Fruit fly (Drosophila melanogaster) whole organism, embryonic: ENCODE data around the gene Muc26B.
A peak's percentile ranks its signal among the peaks of the same experiment; 100 is the strongest.

ENCODE experiments used
- Asciz ChIP-seq: fragments of 200-800 bp; sonication (Bioruptor generic); optimal IDR thresholded peaks from 2 replicates; lab custom pipeline; 2017; ENCODE audit warnings: missing biosample characterization, mild to moderate bottlenecking, missing genetic modification characterization, missing genetic modification reagents
- Atf3 ChIP-seq: fragments of 200-800 bp; sonication (Bioruptor generic); optimal IDR thresholded peaks from 3 replicates; lab custom pipeline; 2016; ENCODE audit warnings: missing biosample characterization, missing genetic modification characterization
- CG10565 ChIP-seq: fragments of 200-800 bp; sonication (Bioruptor generic); optimal IDR thresholded peaks from 3 replicates; lab custom pipeline; 2016; ENCODE audit warnings: missing biosample characterization, mild to moderate bottlenecking, missing genetic modification characterization
- CG10654 ChIP-seq: fragments of 200-800 bp; sonication (Bioruptor generic); optimal IDR thresholded peaks from 2 replicates; lab custom pipeline; 2016; ENCODE audit warnings: missing biosample characterization, missing genetic modification characterization
- CG11085 ChIP-seq: fragments of 200-800 bp; sonication (Bioruptor generic); IDR thresholded peaks from 2 replicates; pipeline ENCODE4 v1.3.6; 2022; ENCODE audit warnings: missing biosample characterization, missing genetic modification characterization
- CG11504 ChIP-seq: fragments of 200-800 bp; sonication (Bioruptor generic); optimal IDR thresholded peaks from 3 replicates; lab custom pipeline; 2019; ENCODE audit warnings: missing biosample characterization, mild to moderate bottlenecking, missing genetic modification characterization, moderate library complexity
- CG11723 ChIP-seq: fragments of 200-800 bp; sonication (Bioruptor generic); optimal IDR thresholded peaks from 2 replicates; lab custom pipeline; 2017; ENCODE audit warnings: missing biosample characterization, mild to moderate bottlenecking, missing genetic modification characterization
- CG12219 ChIP-seq: fragments of 200-800 bp; sonication (Bioruptor generic); optimal IDR thresholded peaks from 3 replicates; lab custom pipeline; 2018; ENCODE audit warnings: missing biosample characterization, mild to moderate bottlenecking, missing genetic modification characterization
- CG13624 ChIP-seq: fragments of 200-800 bp; sonication (Bioruptor generic); optimal IDR thresholded peaks from 2 replicates; lab custom pipeline; 2016; ENCODE audit warnings: missing biosample characterization, missing genetic modification characterization
- CG14014 ChIP-seq: fragments of 200-800 bp; sonication (Bioruptor generic); IDR thresholded peaks from 2 replicates; pipeline ENCODE4 v1.3.6; 2022; ENCODE audit warnings: missing biosample characterization, missing genetic modification characterization
- CG16813 ChIP-seq: fragments of 200-800 bp; sonication (Bioruptor generic); IDR thresholded peaks from 3 replicates; pipeline ENCODE4 v1.3.6; 2022; ENCODE audit warnings: missing biosample characterization, missing genetic modification characterization; ENCODE audit not compliant: partially characterized antibody
- CG6254 ChIP-seq: fragments of 200-800 bp; sonication (Bioruptor generic); optimal IDR thresholded peaks from 3 replicates; lab custom pipeline; 2017; ENCODE audit warnings: mild to moderate bottlenecking, missing biosample characterization, missing genetic modification reagents, missing genetic modification characterization
- CG6813 ChIP-seq: fragments of 200-800 bp; sonication (Bioruptor generic); optimal IDR thresholded peaks from 2 replicates; lab custom pipeline; 2017; ENCODE audit warnings: missing biosample characterization, missing genetic modification characterization, mild to moderate bottlenecking, moderate library complexity, missing genetic modification reagents
- CG8388 ChIP-seq: fragments of 200-800 bp; sonication (Bioruptor generic); optimal IDR thresholded peaks from 2 replicates; lab custom pipeline; 2019; ENCODE audit warnings: missing biosample characterization, mild to moderate bottlenecking, missing genetic modification characterization, moderate library complexity
- CG8924 ChIP-seq: fragments of 200-800 bp; optimal IDR thresholded peaks from 3 replicates; lab custom pipeline; 2019; ENCODE audit warnings: missing biosample characterization, mild to moderate bottlenecking, missing genetic modification characterization, moderate library complexity
- CG9817 ChIP-seq: fragments of 200-800 bp; sonication (Bioruptor generic); optimal IDR thresholded peaks from 2 replicates; lab custom pipeline; 2018; ENCODE audit warnings: missing biosample characterization, mild to moderate bottlenecking, missing genetic modification characterization, moderate library complexity
- CoRest ChIP-seq: fragments of 200-800 bp; sonication (Bioruptor generic); optimal IDR thresholded peaks from 3 replicates; lab custom pipeline; 2018; ENCODE audit warnings: missing biosample characterization, mild to moderate bottlenecking, missing genetic modification characterization, moderate library complexity
- Dbx ChIP-seq: fragments of 200-800 bp; sonication (Bioruptor generic); IDR thresholded peaks from 3 replicates; pipeline ENCODE4 v1.3.6; 2022; ENCODE audit warnings: missing biosample characterization, missing genetic modification characterization
- Dp ChIP-seq: fragments of 200-800 bp; sonication (Bioruptor generic); optimal IDR thresholded peaks from 2 replicates; lab custom pipeline; 2018; ENCODE audit warnings: missing biosample characterization, mild to moderate bottlenecking, missing genetic modification characterization, moderate library complexity
- Ets65A ChIP-seq: fragments of 200-800 bp; sonication (Bioruptor generic); peaks from one replicate; lab custom pipeline; 2016; ENCODE audit warnings: missing biosample characterization, missing genetic modification characterization
- H15 ChIP-seq: fragments of 200-800 bp; sonication (Bioruptor generic); IDR thresholded peaks from 3 replicates; pipeline ENCODE4 v1.3.6; 2022; ENCODE audit warnings: missing biosample characterization, missing genetic modification characterization
- H2.0 ChIP-seq: fragments of 200-800 bp; sonication (Bioruptor generic); IDR thresholded peaks from 2 replicates; pipeline ENCODE4 v1.3.6; 2022; ENCODE audit warnings: missing biosample characterization, missing genetic modification characterization
- HLH54F ChIP-seq: fragments of 200-800 bp; sonication (Bioruptor generic); optimal IDR thresholded peaks from 3 replicates; lab custom pipeline; 2016; ENCODE audit warnings: missing biosample characterization, missing genetic modification characterization
- Kr ChIP-seq: fragments of 200-800 bp; sonication (Bioruptor generic); optimal IDR thresholded peaks from 2 replicates; lab custom pipeline; 2017; ENCODE audit warnings: missing biosample characterization, mild to moderate bottlenecking, missing genetic modification characterization
- Med ChIP-seq: fragments of 200-800 bp; sonication (Bioruptor generic); peaks from one replicate; lab custom pipeline; 2016; ENCODE audit warnings: missing biosample characterization, missing genetic modification characterization, mild to moderate bottlenecking, inconsistent platforms, moderate library complexity
- NFAT ChIP-seq: fragments of 200-800 bp; sonication (Bioruptor generic); IDR thresholded peaks from 2 replicates; pipeline ENCODE4 v1.3.6; 2022; ENCODE audit warnings: missing biosample characterization, missing genetic modification characterization
- Pdp1 ChIP-seq, 2 experiments: fragments of 200-800 bp; sonication (Bioruptor generic); optimal IDR thresholded peaks; 3 replicates each; lab custom pipeline; 2016; ENCODE audit warnings: missing biosample characterization in 2 of 2, missing genetic modification characterization in 2 of 2, mild to moderate bottlenecking in 1 of 2, moderate library complexity in 1 of 2
- Rfx ChIP-seq: fragments of 200-800 bp; sonication (Bioruptor generic); IDR thresholded peaks from 2 replicates; pipeline ENCODE4 v1.3.6; 2022; ENCODE audit warnings: missing biosample characterization, missing genetic modification characterization
- abd-A ChIP-seq: fragments of 200-800 bp; sonication (Bioruptor generic); optimal IDR thresholded peaks from 3 replicates; lab custom pipeline; 2019; ENCODE audit warnings: missing biosample characterization, mild to moderate bottlenecking, missing genetic modification characterization, moderate library complexity
- chinmo ChIP-seq: fragments of 200-800 bp; sonication (Bioruptor generic); IDR thresholded peaks from 4 replicates; pipeline ENCODE4 v1.3.6; 2022; ENCODE audit warnings: missing biosample characterization, missing genetic modification characterization; ENCODE audit not compliant: partially characterized antibody
- da ChIP-seq: fragments of 200-800 bp; sonication (Bioruptor generic); optimal IDR thresholded peaks from 2 replicates; lab custom pipeline; 2016; ENCODE audit warnings: missing biosample characterization, missing genetic modification characterization
- dan ChIP-seq: fragments of 200-800 bp; sonication (Bioruptor generic); IDR thresholded peaks from 2 replicates; pipeline ENCODE4 v1.3.6; 2022; ENCODE audit warnings: missing biosample characterization, missing genetic modification characterization
- dmrt99B ChIP-seq: fragments of 200-800 bp; sonication (Bioruptor generic); optimal IDR thresholded peaks from 2 replicates; lab custom pipeline; 2018; ENCODE audit warnings: missing biosample characterization, mild to moderate bottlenecking, missing genetic modification characterization, moderate library complexity
- fd102C ChIP-seq: fragments of 200-800 bp; sonication (Bioruptor generic); optimal IDR thresholded peaks from 2 replicates; lab custom pipeline; 2018; ENCODE audit warnings: missing biosample characterization, mild to moderate bottlenecking, missing genetic modification characterization, moderate library complexity
- grau ChIP-seq: fragments of 200-800 bp; optimal IDR thresholded peaks from 3 replicates; lab custom pipeline; 2019; ENCODE audit warnings: missing biosample characterization, mild to moderate bottlenecking, missing genetic modification characterization, moderate library complexity
- nom ChIP-seq: fragments of 200-800 bp; sonication (Bioruptor generic); optimal IDR thresholded peaks from 2 replicates; lab custom pipeline; 2017; ENCODE audit warnings: missing biosample characterization, missing genetic modification characterization, mild to moderate bottlenecking, moderate library complexity, missing genetic modification reagents
- rib ChIP-seq: fragments of 200-800 bp; sonication (Bioruptor generic); IDR thresholded peaks from 2 replicates; pipeline ENCODE4 v1.3.6; 2022; ENCODE audit warnings: missing biosample characterization, missing genetic modification characterization
- row ChIP-seq: fragments of 200-800 bp; sonication (Bioruptor generic); IDR thresholded peaks from 3 replicates; pipeline ENCODE4 v1.3.6; 2022; ENCODE audit warnings: missing biosample characterization, missing genetic modification characterization
- sc ChIP-seq, 3 experiments: fragments of >200 bp in 2 of 3; fragments of 200-800 bp in 1 of 3; sonication (Bioruptor generic) in 1 of 3; optimal IDR thresholded peaks; 2 replicates in 2 of 3; 3 replicates in 1 of 3; lab custom pipeline; 2017; ENCODE audit warnings: mild to moderate bottlenecking in 1 of 3, missing biosample characterization in 1 of 3, missing genetic modification characterization in 1 of 3, missing genetic modification reagents in 1 of 3
- scrt ChIP-seq: fragments of 200-800 bp; sonication (Bioruptor generic); optimal IDR thresholded peaks from 2 replicates; lab custom pipeline; 2018; ENCODE audit warnings: missing biosample characterization, mild to moderate bottlenecking, missing genetic modification characterization, moderate library complexity
- sd ChIP-seq: fragments of 200-800 bp; sonication (Bioruptor generic); optimal IDR thresholded peaks from 3 replicates; lab custom pipeline; 2018; ENCODE audit warnings: missing biosample characterization, mild to moderate bottlenecking, missing genetic modification characterization, moderate library complexity
- sens ChIP-seq: fragments of 200-800 bp; sonication (Bioruptor generic); peaks from one replicate; lab custom pipeline; 2016; ENCODE audit warnings: missing biosample characterization, missing genetic modification characterization
- tgo ChIP-seq: fragments of 200-800 bp; sonication (Bioruptor generic); IDR thresholded peaks from 3 replicates; pipeline ENCODE4 v1.3.6; 2022; ENCODE audit warnings: missing biosample characterization, missing genetic modification characterization
- trem ChIP-seq: fragments of 200-800 bp; optimal IDR thresholded peaks from 3 replicates; lab custom pipeline; 2019; ENCODE audit warnings: missing biosample characterization, mild to moderate bottlenecking, missing genetic modification characterization, moderate library complexity
- twi ChIP-seq: fragments of 200-800 bp; optimal IDR thresholded peaks from 2 replicates; lab custom pipeline; 2019; ENCODE audit warnings: missing biosample characterization, mild to moderate bottlenecking, missing genetic modification characterization, moderate library complexity
- vvl ChIP-seq: fragments of 200-800 bp; sonication (Bioruptor generic); IDR thresholded peaks from 2 replicates; pipeline ENCODE4 v1.3.6; 2022; ENCODE audit warnings: missing biosample characterization, missing genetic modification characterization
- wdn ChIP-seq: fragments of 200-800 bp; sonication (Bioruptor generic); IDR thresholded peaks from 2 replicates; pipeline ENCODE4 v1.3.6; 2022; ENCODE audit warnings: missing biosample characterization, missing genetic modification characterization
- wor ChIP-seq: fragments of 200-800 bp; sonication (Bioruptor generic); IDR thresholded peaks from 2 replicates; pipeline ENCODE4 v1.3.6; 2022; ENCODE audit warnings: missing biosample characterization, missing genetic modification characterization
- zen ChIP-seq: fragments of 200-800 bp; sonication (Bioruptor generic); optimal IDR thresholded peaks from 3 replicates; lab custom pipeline; 2018; ENCODE audit warnings: missing biosample characterization, mild to moderate bottlenecking, missing genetic modification characterization, moderate library complexity
- zf30C ChIP-seq: fragments of 200-800 bp; sonication (Bioruptor generic); optimal IDR thresholded peaks from 3 replicates; lab custom pipeline; 2018; ENCODE audit warnings: missing biosample characterization, mild to moderate bottlenecking, missing genetic modification characterization
- zfh1 ChIP-seq: fragments of 200-800 bp; sonication (Bioruptor generic); IDR thresholded peaks from 3 replicates; pipeline ENCODE4 v1.3.6; 2022; ENCODE audit warnings: missing biosample characterization, missing genetic modification characterization

The Muc26B gene

DNA sequence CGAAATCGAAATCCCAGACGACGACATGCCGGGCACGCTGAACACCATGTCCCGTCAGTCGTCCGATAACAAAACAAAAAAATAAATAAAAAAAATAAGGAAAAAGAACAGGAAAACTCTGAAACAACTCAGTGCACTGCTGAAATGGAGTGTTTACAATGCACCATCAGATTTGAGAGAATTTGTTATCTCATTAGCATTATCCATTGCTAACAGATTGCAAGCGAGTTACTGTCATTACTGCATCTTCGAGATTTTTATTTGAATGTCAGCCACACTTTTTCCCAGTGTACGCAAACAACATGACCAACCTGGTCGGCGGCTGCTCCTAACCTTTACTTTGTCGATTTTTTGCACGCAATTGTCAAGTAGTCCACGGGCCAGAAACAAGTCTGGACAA lies 46.0 kb downstream of the Muc26B start (continued):
- TF ChIP-seq CG10565 (GFP tag; lab: Kevin White, UChicago) (no peak), Rfx (no peak), fd102C (GFP tag; lab: Kevin White, UChicago) (no peak), tgo (GFP tag; lab: Robert Waterston, UW) (no peak), Dbx (0 out of 3 replicates have a peak, but pooled peaks have one; percentile 13), zen (tag; lab: Kevin White, UChicago) (peak; percentile 40), row (GFP tag; lab: Robert Waterston, UW) (peak; percentile 23; the same call in 1 of the 3 replicates), dmrt99B (peak; percentile 18), CG6813 (GFP tag; lab: Kevin White, UChicago) (peak; percentile 0), CoRest (tag; lab: Kevin White, UChicago) (no peak), Dp (no peak), CG14014 (no peak), HLH54F (no peak), H2.0 (peak; percentile 28; the same call in 1 of the 2 replicates), chinmo (GFP tag; lab: Robert Waterston, UW) (no peak), vvl (no peak), abd-A (no peak), Kr (no peak), CG8924 (tag; lab: Kevin White, UChicago) (no peak), CG11085 (GFP tag; lab: Robert Waterston, UW) (no peak), dan (GFP tag; lab: Robert Waterston, UW) (no peak), H15 (no peak), Ets65A (peak; percentile 73), sens (GFP tag; lab: Kevin White, UChicago) (peak; percentile 2), CG9817 (no peak), zf30C (no peak), Med (GFP tag; lab: Kevin White, UChicago) (peak; percentile 82), CG11504 (tag; lab: Kevin White, UChicago) (peak; percentile 29), CG8388 (GFP tag; lab: Kevin White, UChicago) (peak; percentile 1), Atf3 (GFP tag; lab: Kevin White, UChicago) (no peak), Pdp1 (GFP tag; optimal IDR thresholded peaks at IDR 0.05; lab: Kevin White, UChicago) (no peak), sc (optimal IDR thresholded peaks at IDR 0.05; lab: Kevin White, UChicago) (no peak), sc (GFP tag; optimal IDR thresholded peaks at IDR 0.05; lab: Kevin White, UChicago) (no peak), zfh1 (0 out of 3 replicates have a peak, but pooled peaks have one; percentile 30), CG11723 (no peak), sd (tag; lab: Kevin White, UChicago) (no peak), rib (GFP tag; lab: Robert Waterston, UW) (no peak), CG10654 (GFP tag; lab: Kevin White, UChicago) (no peak), CG13624 (no peak), twi (tag; lab: Kevin White, UChicago) (no peak), CG16813 (no peak), trem (tag; lab: Kevin White, UChicago) (no peak), wor (no peak), nom (GFP tag; lab: Kevin White, UChicago) (peak; percentile 43), NFAT (GFP tag; lab: Robert Waterston, UW) (no peak), CG6254 (GFP tag; lab: Kevin White, UChicago) (no peak), grau (tag; lab: Kevin White, UChicago) (peak; percentile 7), Asciz (GFP tag; lab: Kevin White, UChicago) (no peak), scrt (GFP tag; lab: Kevin White, UChicago) (no peak), da (no peak), wdn (GFP tag; lab: Robert Waterston, UW) (no peak), CG12219 (GFP tag; lab: Kevin White, UChicago) (no peak)
